Worm (Caenorhabditis elegans): ENCODE results near the gene F13H6.5.

DNA sequence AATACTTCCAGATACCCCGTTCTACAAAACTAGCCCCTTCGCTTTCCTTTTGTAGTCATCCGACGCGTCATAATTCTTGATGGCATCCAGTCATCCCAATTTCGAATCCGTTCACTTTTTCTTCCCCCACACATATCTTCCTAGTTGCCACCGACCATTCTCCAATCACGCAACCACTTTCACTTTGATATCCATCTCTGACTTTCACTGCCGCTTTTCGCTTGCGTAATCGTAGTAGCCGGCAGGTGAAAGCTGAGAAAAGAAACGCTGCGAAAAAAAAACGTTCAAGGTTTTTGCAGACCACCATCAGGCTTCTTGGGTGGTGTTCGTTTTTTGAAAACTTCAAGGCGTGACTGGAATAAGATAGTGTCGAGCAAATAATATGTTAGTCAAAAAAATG lies 22.4 kb downstream of the F13H6.5 start:
- TF ChIP-seq hnd-1 (tag; optimal IDR thresholded peaks at IDR 0.05) (no peak), ama-1 (optimal IDR thresholded peaks at IDR 0.05) (no peak), tra-4 (tag; optimal IDR thresholded peaks at IDR 0.05) (no peak), hmg-4 (GFP tag; optimal IDR thresholded peaks at IDR 0.05) (no peak), pes-1 (GFP tag; IDR thresholded peaks at IDR 0.05) (no peak), flt-1 (GFP tag; IDR thresholded peaks at IDR 0.05) (no peak), scrt-1 (GFP tag; IDR thresholded peaks at IDR 0.05) (no peak), aly-1 (tag; optimal IDR thresholded peaks at IDR 0.05) (no peak), ceh-13 (GFP tag; optimal IDR thresholded peaks at IDR 0.05) (no peak), F13C5.2 (tag; optimal IDR thresholded peaks at IDR 0.05) (no peak), tbx-11 (GFP tag; IDR thresholded peaks at IDR 0.05) (no peak), sea-1 (GFP tag; conservative IDR thresholded peaks at IDR 0.05) (no peak)
